Worm (Caenorhabditis elegans): Measurements from ENCODE around the gene spp-7.
A peak's percentile ranks its signal among the peaks of the same experiment; 100 is the strongest.

Gene spp-7

ce11 chrIV:5367899-5368298, 47.7 kb downstream of the spp-7 start:
- no peak for TF ChIP-seq aha-1 (tag; optimal IDR thresholded peaks at IDR 0.05)
- TF ChIP-seq efl-1 (optimal IDR thresholded peaks at IDR 0.05), result no peak
- TF ChIP-seq efl-1 (GFP tag; optimal IDR thresholded peaks at IDR 0.05 in 1 of 2), result peak in 1 of 2 experiments; percentile 92

- TF ChIP-seq egl-13 (tag; optimal IDR thresholded peaks at IDR 0.05) (no peak), snpc-4 (tag; optimal IDR thresholded peaks at IDR 0.05) (no peak), nhr-19 (GFP tag; conservative IDR thresholded peaks at IDR 0.05) (no peak), pax-3 (tag; optimal IDR thresholded peaks at IDR 0.05) (no peak), ceh-8 (GFP tag; optimal IDR thresholded peaks at IDR 0.05) (no peak), ztf-4 (tag; optimal IDR thresholded peaks at IDR 0.05) (no peak), ceh-90 (tag; optimal IDR thresholded peaks at IDR 0.05) (no peak), lin-35 (GFP tag; optimal IDR thresholded peaks at IDR 0.05) (no peak), unc-130 (tag; optimal IDR thresholded peaks at IDR 0.05) (no peak), sup-37 (GFP tag; optimal IDR thresholded peaks at IDR 0.05) (no peak), aha-1 (tag; optimal IDR thresholded peaks at IDR 0.05) (no peak), unc-86 (tag; optimal IDR thresholded peaks at IDR 0.05) (no peak)
These were observed 49.0 kb downstream of the spp-7 start, which contains the start of gene sand-1 for ce11 chrIV:5366567-5366966. sand-1 (plus strand) TSS chrIV:5366867.

ce11 chrIV:5364135-5364609, 51.4 kb downstream of the spp-7 start, which contains the start of the genes hda-6 and F41H10.4:
hda-6 (minus strand) TSS chrIV:5364306.
F41H10.4 (plus strand) TSS chrIV:5364559.
- TF ChIP-seq vab-15 (tag; optimal IDR thresholded peaks at IDR 0.05) (no peak), ceh-8 (GFP tag; optimal IDR thresholded peaks at IDR 0.05) (no peak), lin-13 (GFP tag; optimal IDR thresholded peaks at IDR 0.05) (peak; percentile 43), nhr-19 (GFP tag; conservative IDR thresholded peaks at IDR 0.05) (peak; percentile 76), lin-39 (tag; optimal IDR thresholded peaks at IDR 0.05) (peak; percentile 31), nhr-77 (tag; optimal IDR thresholded peaks at IDR 0.05) (peak; percentile 39), fos-1 (tag; optimal IDR thresholded peaks at IDR 0.05) (no peak), lin-15B (tag; optimal IDR thresholded peaks at IDR 0.05) (peak; percentile 66), efl-1 (optimal IDR thresholded peaks at IDR 0.05) (peak; percentile 65 to 83), efl-1 (GFP tag; optimal IDR thresholded peaks at IDR 0.05 in 1 of 2) (peak; percentile 82 to 98), rnt-1 (tag; optimal IDR thresholded peaks at IDR 0.05) (peak; percentile 97), mab-9 (GFP tag; IDR thresholded peaks at IDR 0.05) (peak; percentile 64; the same call in 1 of the 2 replicates), egl-13 (tag; optimal IDR thresholded peaks at IDR 0.05) (peak; percentile 76), ceh-88 (GFP tag; IDR thresholded peaks at IDR 0.05) (no peak), nhr-20 (tag; optimal IDR thresholded peaks at IDR 0.05) (peak; percentile 79), egl-27 (tag; optimal IDR thresholded peaks at IDR 0.05) (no peak), nhr-12 (tag; optimal IDR thresholded peaks at IDR 0.05) (no peak), nhr-237 (tag; optimal IDR thresholded peaks at IDR 0.05) (no peak), nhr-28 (tag; optimal IDR thresholded peaks at IDR 0.05) (no peak), fkh-4 (tag; optimal IDR thresholded peaks at IDR 0.05; ENCODE audit: borderline replicate concordance) (peak; percentile 85), tlp-1 (tag; optimal IDR thresholded peaks at IDR 0.05) (no peak), efl-3 (GFP tag; optimal IDR thresholded peaks at IDR 0.05) (no peak), irx-1 (tag; optimal IDR thresholded peaks at IDR 0.05) (peak; percentile 86), C04F5.9 (tag; optimal IDR thresholded peaks at IDR 0.05) (peak; percentile 40), nhr-85 (tag) (peak; percentile 86), swsn-7 (tag; optimal IDR thresholded peaks at IDR 0.05) (peak; percentile 79), zip-4 (GFP tag; optimal IDR thresholded peaks at IDR 0.05) (peak; percentile 53), Y116A8C.19 (tag; optimal IDR thresholded peaks at IDR 0.05; ENCODE audit: borderline replicate concordance) (peak; percentile 27), sox-4 (tag; optimal IDR thresholded peaks at IDR 0.05) (peak; percentile 65), lsy-2 (tag; optimal IDR thresholded peaks at IDR 0.05) (peak; percentile 87), snu-23 (GFP tag; optimal IDR thresholded peaks at IDR 0.05) (peak; percentile 90), ceh-63 (GFP tag; optimal IDR thresholded peaks at IDR 0.05) (no peak), unc-30 (tag; optimal IDR thresholded peaks at IDR 0.05) (no peak), hlh-4 (tag; optimal IDR thresholded peaks at IDR 0.05) (no peak), isw-1 (GFP tag; IDR thresholded peaks at IDR 0.05) (peak; percentile 62), xbp-1 (tag; optimal IDR thresholded peaks at IDR 0.05) (peak; percentile 87), C34B4.2 (tag; optimal IDR thresholded peaks at IDR 0.05) (no peak), lin-14 (GFP tag; optimal IDR thresholded peaks at IDR 0.05) (peak; percentile 88), nhr-84 (tag; optimal IDR thresholded peaks at IDR 0.05) (no peak), nhr-76 (tag; optimal IDR thresholded peaks at IDR 0.05) (no peak), blmp-1 (tag; optimal IDR thresholded peaks at IDR 0.05) (peak; percentile 40)
